Worm (Caenorhabditis elegans) whole organism, young adult: Measurements from ENCODE around the gene C18E9.9.

ENCODE experiments used
- F22D6.2 ChIP-seq: sonication (generic microtip); optimal IDR thresholded peaks from 2 replicates; lab custom pipeline; 2016; ENCODE audit warnings: mild to moderate bottlenecking, missing genetic modification characterization, missing compliant biosample characterization
- Y56A3A.18 ChIP-seq: fragments of 200-800 bp; sonication (Bioruptor generic); IDR thresholded peaks from 2 replicates; pipeline ENCODE4 v1.3.6; 2022; ENCODE audit warnings: missing genetic modification reagents, missing genetic modification characterization, missing compliant biosample characterization
- ama-1 ChIP-seq, 3 experiments: fragments of 150-350 bp in 1 of 3; sonication (generic microtip) in 2 of 3; optimal IDR thresholded peaks; 2 replicates each; lab custom pipeline; 2014 to 2018; ENCODE audit warnings: missing biosample characterization in 2 of 3, missing genetic modification characterization in 2 of 3, missing genetic modification reagents in 2 of 3
- die-1 ChIP-seq: sonication (generic microtip); optimal IDR thresholded peaks from 2 replicates; lab custom pipeline; 2016; ENCODE audit warnings: missing genotype, mild to moderate bottlenecking, missing genetic modification characterization, missing compliant biosample characterization
- hlh-26 ChIP-seq: fragments of 200-800 bp; sonication (Bioruptor generic); conservative IDR thresholded peaks from 2 replicates; pipeline ENCODE4 v1.3.6; 2022; ENCODE audit warnings: missing genetic modification reagents, missing genetic modification characterization, missing compliant biosample characterization
- pha-4 ChIP-seq: fragments of 150-350 bp; sonication (generic microtip); optimal IDR thresholded peaks from 2 replicates; lab custom pipeline; 2014; ENCODE audit warnings: missing biosample characterization, missing genetic modification reagents, missing genetic modification characterization
- tlf-1 ChIP-seq: fragments of 200-800 bp; sonication (Bioruptor generic); optimal IDR thresholded peaks from 2 replicates; lab custom pipeline; 2018; ENCODE audit warnings: mild to moderate bottlenecking, missing genetic modification characterization, missing compliant biosample characterization

DNA sequence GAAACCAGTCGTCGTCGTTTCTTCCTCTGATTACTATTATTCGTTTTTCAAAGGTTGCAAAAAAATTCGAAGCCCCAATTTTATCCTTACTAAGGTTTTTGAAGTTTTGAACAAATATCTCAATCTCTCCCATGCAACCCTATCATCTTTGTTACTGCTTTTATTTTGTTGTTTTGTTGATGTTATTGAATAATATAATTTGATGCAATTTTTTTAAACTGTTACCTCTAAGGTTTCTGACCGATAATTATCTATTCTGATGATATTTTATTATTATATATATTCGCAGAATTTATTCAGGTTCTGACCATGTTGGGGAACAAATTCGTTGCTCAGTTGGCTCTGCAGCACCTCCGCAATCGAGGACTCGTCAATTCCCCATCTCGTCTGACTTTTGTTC is 6.7 kb upstream of the C18E9.9 start, which contains the start of gene ndub-2:
- no peak for TF ChIP-seq ama-1 (optimal IDR thresholded peaks at IDR 0.05; lab: Kevin White, UChicago)
- no peak for TF ChIP-seq ama-1 (GFP tag; optimal IDR thresholded peaks at IDR 0.05; lab: Kevin White, UChicago)
- TF ChIP-seq die-1 (tag; lab: Kevin White, UChicago): no peak
- no peak for TF ChIP-seq hlh-26 (GFP tag; lab: Robert Waterston, UW)
- no peak for TF ChIP-seq F22D6.2 (tag; lab: Kevin White, UChicago)
- no peak for TF ChIP-seq Y56A3A.18 (GFP tag; lab: Robert Waterston, UW)
- TF ChIP-seq pha-4 (tag; lab: Kevin White, UChicago): no peak
- TF ChIP-seq tlf-1 (GFP tag; lab: Kevin White, UChicago): no peak
